Fruit fly (Drosophila melanogaster) whole organism, embryonic: ENCODE data around the gene caz.

Experiments used
- Adf1 ChIP-seq: fragments of 200-800 bp; sonication (Bioruptor generic); IDR thresholded peaks from 2 replicates; pipeline ENCODE4 v1.3.6; 2022; ENCODE audit warnings: missing biosample characterization, missing genetic modification characterization
- Aef1 ChIP-seq: fragments of 200-800 bp; sonication (Bioruptor generic); IDR thresholded peaks from 3 replicates; pipeline ENCODE4 v1.3.6; 2022; ENCODE audit warnings: missing biosample characterization, missing genetic modification characterization
- CG11085 ChIP-seq: fragments of 200-800 bp; sonication (Bioruptor generic); IDR thresholded peaks from 2 replicates; pipeline ENCODE4 v1.3.6; 2022; ENCODE audit warnings: missing biosample characterization, missing genetic modification characterization
- CG11093 ChIP-seq: fragments of 200-800 bp; sonication (Bioruptor generic); IDR thresholded peaks from 3 replicates; pipeline ENCODE4 v1.3.6; 2022; ENCODE audit warnings: missing biosample characterization, missing genetic modification characterization
- CG12071 ChIP-seq: fragments of 200-800 bp; sonication (Bioruptor generic); optimal IDR thresholded peaks from 3 replicates; lab custom pipeline; 2018; ENCODE audit warnings: missing biosample characterization, mild to moderate bottlenecking, missing genetic modification characterization
- CG12659 ChIP-seq: fragments of 200-800 bp; sonication (Bioruptor generic); optimal IDR thresholded peaks from 3 replicates; lab custom pipeline; 2017; ENCODE audit warnings: mild to moderate bottlenecking, missing biosample characterization, missing genetic modification reagents, missing genetic modification characterization
- CG14965 ChIP-seq: fragments of 200-800 bp; sonication (Bioruptor generic); optimal IDR thresholded peaks from 2 replicates; lab custom pipeline; 2016; ENCODE audit warnings: missing biosample characterization, missing genetic modification characterization, borderline replicate concordance
- CG15514 ChIP-seq: fragments of 200-800 bp; sonication (Bioruptor generic); optimal IDR thresholded peaks from 3 replicates; lab custom pipeline; 2017; ENCODE audit warnings: missing biosample characterization, missing genetic modification characterization, mild to moderate bottlenecking, moderate library complexity, missing genetic modification reagents
- CG16813 ChIP-seq: fragments of 200-800 bp; sonication (Bioruptor generic); IDR thresholded peaks from 3 replicates; pipeline ENCODE4 v1.3.6; 2022; ENCODE audit warnings: missing biosample characterization, missing genetic modification characterization; ENCODE audit not compliant: partially characterized antibody
- CG17186 ChIP-seq: fragments of 200-800 bp; sonication (Bioruptor generic); optimal IDR thresholded peaks from 3 replicates; lab custom pipeline; 2017; ENCODE audit warnings: missing biosample characterization, missing genetic modification reagents, missing genetic modification characterization
- CG17328 ChIP-seq: fragments of 200-800 bp; sonication (Bioruptor generic); IDR thresholded peaks from 2 replicates; pipeline ENCODE4 v1.3.6; 2022; ENCODE audit warnings: missing biosample characterization, missing genetic modification characterization
- CG1832 ChIP-seq: fragments of 200-800 bp; sonication (Bioruptor generic); optimal IDR thresholded peaks from 2 replicates; lab custom pipeline; 2017; ENCODE audit warnings: missing biosample characterization, mild to moderate bottlenecking, missing genetic modification characterization, inconsistent platforms
- CG33213 ChIP-seq: fragments of 200-800 bp; sonication (Bioruptor generic); optimal IDR thresholded peaks from 3 replicates; lab custom pipeline; 2016; ENCODE audit warnings: missing biosample characterization, missing genetic modification characterization
- CG3847 ChIP-seq: fragments of 200-800 bp; sonication (Bioruptor generic); IDR thresholded peaks from 2 replicates; pipeline ENCODE4 v1.3.6; 2022; ENCODE audit warnings: missing biosample characterization, missing genetic modification characterization
- CG43689 ChIP-seq: fragments of 200-800 bp; sonication (Bioruptor generic); IDR thresholded peaks from 2 replicates; pipeline ENCODE4 v1.3.6; 2022; ENCODE audit warnings: missing biosample characterization, missing genetic modification characterization
- CG4424 ChIP-seq: fragments of 200-800 bp; sonication (Bioruptor generic); optimal IDR thresholded peaks from 3 replicates; lab custom pipeline; 2016; ENCODE audit warnings: missing biosample characterization, missing genetic modification characterization
- CG4617 ChIP-seq: fragments of 200-800 bp; sonication (Bioruptor generic); optimal IDR thresholded peaks from 3 replicates; lab custom pipeline; 2016; ENCODE audit warnings: missing biosample characterization, missing genetic modification characterization, borderline replicate concordance
- CG6654 ChIP-seq: fragments of 200-800 bp; sonication (Bioruptor generic); optimal IDR thresholded peaks from 2 replicates; lab custom pipeline; 2017; ENCODE audit warnings: missing biosample characterization, mild to moderate bottlenecking, missing genetic modification characterization
- CG6791 ChIP-seq: fragments of 200-800 bp; sonication (Bioruptor generic); IDR thresholded peaks from 3 replicates; pipeline ENCODE4 v1.3.6; 2022; ENCODE audit warnings: missing biosample characterization, missing genetic modification characterization; ENCODE audit not compliant: partially characterized antibody
- CG8290 ChIP-seq, 3 experiments: fragments of 200-800 bp; sonication (Bioruptor generic); optimal IDR thresholded peaks; 2 replicates each; lab custom pipeline; 2016 to 2019; ENCODE audit warnings: missing biosample characterization in 3 of 3, missing genetic modification characterization in 3 of 3, mild to moderate bottlenecking in 2 of 3, moderate library complexity in 1 of 3
- CG8388 ChIP-seq: fragments of 200-800 bp; sonication (Bioruptor generic); optimal IDR thresholded peaks from 2 replicates; lab custom pipeline; 2019; ENCODE audit warnings: missing biosample characterization, mild to moderate bottlenecking, missing genetic modification characterization, moderate library complexity
- Doc2 ChIP-seq: fragments of 200-800 bp; sonication (Bioruptor generic); IDR thresholded peaks from 2 replicates; pipeline ENCODE4 v1.3.6; 2022; ENCODE audit warnings: missing biosample characterization, missing genetic modification characterization
- E2f2 ChIP-seq: fragments of 200-800 bp; sonication (Bioruptor generic); IDR thresholded peaks from 2 replicates; pipeline ENCODE4 v1.3.6; 2022; ENCODE audit warnings: missing biosample characterization, missing genetic modification characterization
- Elba2 ChIP-seq: fragments of 200-800 bp; sonication (Bioruptor generic); optimal IDR thresholded peaks from 3 replicates; lab custom pipeline; 2016; ENCODE audit warnings: missing biosample characterization, missing genetic modification characterization
- Fer1 ChIP-seq: fragments of 200-800 bp; sonication (Bioruptor generic); optimal IDR thresholded peaks from 2 replicates; lab custom pipeline; 2017; ENCODE audit warnings: missing biosample characterization, mild to moderate bottlenecking, missing genetic modification characterization
- Myb ChIP-seq: fragments of 200-800 bp; sonication (Bioruptor generic); optimal IDR thresholded peaks from 2 replicates; lab custom pipeline; 2016; ENCODE audit warnings: missing biosample characterization, missing genetic modification characterization
- Nf-YA ChIP-seq: fragments of 200-800 bp; sonication (Bioruptor generic); IDR thresholded peaks from 2 replicates; pipeline ENCODE4 v1.3.6; 2022; ENCODE audit warnings: missing biosample characterization, missing genetic modification characterization
- PHDP ChIP-seq: fragments of 200-800 bp; sonication (Bioruptor generic); optimal IDR thresholded peaks from 3 replicates; lab custom pipeline; 2018; ENCODE audit warnings: missing biosample characterization, mild to moderate bottlenecking, missing genetic modification characterization, moderate library complexity
- Scr ChIP-seq: fragments of 200-800 bp; sonication (Bioruptor generic); IDR thresholded peaks from 2 replicates; pipeline ENCODE4 v1.3.6; 2022; ENCODE audit warnings: missing biosample characterization, missing genetic modification characterization; ENCODE audit not compliant: partially characterized antibody
- Side ChIP-seq: fragments of 200-800 bp; sonication (Bioruptor generic); optimal IDR thresholded peaks from 2 replicates; lab custom pipeline; 2016; ENCODE audit warnings: missing biosample characterization, missing genetic modification characterization
- Spps ChIP-seq: fragments of 200-800 bp; sonication (Bioruptor generic); optimal IDR thresholded peaks from 2 replicates; lab custom pipeline; 2018; ENCODE audit warnings: missing biosample characterization, mild to moderate bottlenecking, missing genetic modification characterization
- ato ChIP-seq: fragments of 200-800 bp; sonication (Bioruptor generic); IDR thresholded peaks from 2 replicates; pipeline ENCODE4 v1.3.6; 2022; ENCODE audit warnings: missing biosample characterization, missing genetic modification characterization; ENCODE audit not compliant: partially characterized antibody
- bbx ChIP-seq: fragments of 200-800 bp; sonication (Bioruptor generic); IDR thresholded peaks from 2 replicates; pipeline ENCODE4 v1.3.6; 2022; ENCODE audit warnings: missing biosample characterization, missing genetic modification characterization; ENCODE audit not compliant: partially characterized antibody
- bcd ChIP-seq: fragments of 200-800 bp; sonication (Bioruptor generic); optimal IDR thresholded peaks from 2 replicates; lab custom pipeline; 2017; ENCODE audit warnings: missing biosample characterization, mild to moderate bottlenecking, missing genetic modification characterization
- cad ChIP-seq: fragments of >200 bp; optimal IDR thresholded peaks from 2 replicates; lab custom pipeline; 2017; ENCODE audit warnings: missing biosample characterization, missing genetic modification characterization
- chif ChIP-seq, 2 experiments: fragments of 200-800 bp; sonication (Bioruptor generic); optimal IDR thresholded peaks; 3 replicates each; lab custom pipeline; 2016; ENCODE audit warnings: missing biosample characterization in 2 of 2, missing genetic modification characterization in 2 of 2
- crc ChIP-seq: fragments of 200-800 bp; sonication (Bioruptor generic); optimal IDR thresholded peaks from 2 replicates; lab custom pipeline; 2016; ENCODE audit warnings: missing biosample characterization, missing genetic modification characterization
- disco-r ChIP-seq: fragments of 200-800 bp; sonication (Bioruptor generic); optimal IDR thresholded peaks from 2 replicates; lab custom pipeline; 2016; ENCODE audit warnings: missing biosample characterization, missing genetic modification characterization
- en ChIP-seq: fragments of 200-800 bp; sonication (Bioruptor generic); optimal IDR thresholded peaks from 2 replicates; lab custom pipeline; 2016; ENCODE audit warnings: missing biosample characterization, missing genetic modification characterization
- ftz-f1 ChIP-seq: fragments of 200-800 bp; sonication (Bioruptor generic); optimal IDR thresholded peaks from 2 replicates; lab custom pipeline; 2016; ENCODE audit warnings: missing biosample characterization, missing genetic modification characterization
- fu2 ChIP-seq: fragments of 200-800 bp; sonication (Bioruptor generic); optimal IDR thresholded peaks from 2 replicates; lab custom pipeline; 2016; ENCODE audit warnings: missing biosample characterization, missing genetic modification characterization
- grn ChIP-seq: fragments of 200-800 bp; sonication (Bioruptor generic); optimal IDR thresholded peaks from 3 replicates; lab custom pipeline; 2017; ENCODE audit warnings: missing biosample characterization, missing genetic modification characterization
- hbn ChIP-seq: fragments of 200-800 bp; sonication (Bioruptor generic); IDR thresholded peaks from 2 replicates; pipeline ENCODE4 v1.3.6; 2022; ENCODE audit warnings: missing biosample characterization, missing genetic modification characterization; ENCODE audit not compliant: partially characterized antibody
- insv ChIP-seq, 2 experiments: fragments of 200-800 bp; sonication (Bioruptor generic); optimal IDR thresholded peaks; 3 replicates each; lab custom pipeline; 2016 to 2018; ENCODE audit warnings: missing biosample characterization in 2 of 2, missing genetic modification characterization in 2 of 2
- jing ChIP-seq: fragments of 200-800 bp; sonication (Bioruptor generic); optimal IDR thresholded peaks from 2 replicates; lab custom pipeline; 2018; ENCODE audit warnings: missing biosample characterization, mild to moderate bottlenecking, missing genetic modification characterization
- pzg ChIP-seq: fragments of 200-800 bp; sonication (Bioruptor generic); optimal IDR thresholded peaks from 3 replicates; lab custom pipeline; 2018; ENCODE audit warnings: missing biosample characterization, mild to moderate bottlenecking, missing genetic modification characterization, moderate library complexity
- row ChIP-seq: fragments of 200-800 bp; sonication (Bioruptor generic); IDR thresholded peaks from 3 replicates; pipeline ENCODE4 v1.3.6; 2022; ENCODE audit warnings: missing biosample characterization, missing genetic modification characterization
- sna ChIP-seq: fragments of 200-800 bp; sonication (Bioruptor generic); IDR thresholded peaks from 2 replicates; pipeline ENCODE4 v1.3.6; 2022; ENCODE audit warnings: missing biosample characterization, missing genetic modification characterization; ENCODE audit not compliant: partially characterized antibody
- stc ChIP-seq: fragments of 200-800 bp; sonication (Bioruptor generic); IDR thresholded peaks from 2 replicates; pipeline ENCODE4 v1.3.6; 2022; ENCODE audit warnings: missing biosample characterization, missing genetic modification characterization
- zen ChIP-seq: fragments of 200-800 bp; sonication (Bioruptor generic); optimal IDR thresholded peaks from 3 replicates; lab custom pipeline; 2018; ENCODE audit warnings: missing biosample characterization, mild to moderate bottlenecking, missing genetic modification characterization, moderate library complexity

Gene caz

dm6 chrX:16323063-16323462 lies 34.5 kb downstream of the caz start, which contains the start of the genes CG9917 and CG32579 (continued):
- TF ChIP-seq Myb (GFP tag; lab: Kevin White, UChicago) (peak; percentile 0), CG15514 (GFP tag; lab: Kevin White, UChicago) (peak; percentile 99), en (GFP tag; lab: Kevin White, UChicago) (no peak), ftz-f1 (GFP tag; lab: Kevin White, UChicago) (peak; percentile 56), PHDP (tag; lab: Kevin White, UChicago) (no peak), Doc2 (no peak), CG6654 (GFP tag; lab: Kevin White, UChicago) (no peak), CG17186 (GFP tag; lab: Kevin White, UChicago) (peak; percentile 20), Scr (GFP tag; lab: Robert Waterston, UW) (peak; percentile 78), grn (GFP tag; lab: Kevin White, UChicago) (peak; percentile 7), Nf-YA (GFP tag; lab: Robert Waterston, UW) (no peak), CG16813 (GFP tag; lab: Robert Waterston, UW) (peak; percentile 80), pzg (GFP tag; lab: Kevin White, UChicago) (peak; percentile 67), CG6791 (GFP tag; lab: Robert Waterston, UW) (peak; percentile 86), CG17328 (peak; percentile 31; the same call in 1 of the 2 replicates), CG1832 (GFP tag; lab: Kevin White, UChicago) (no peak), bbx (GFP tag; lab: Robert Waterston, UW) (peak; percentile 90), sna (GFP tag; lab: Robert Waterston, UW) (peak; percentile 63), CG33213 (peak; percentile 18), jing (GFP tag; lab: Kevin White, UChicago) (no peak), ato (peak; percentile 81), bcd (GFP tag; lab: Kevin White, UChicago) (no peak), row (peak; percentile 47; the same call in 1 of the 3 replicates), CG14965 (GFP tag; lab: Kevin White, UChicago) (no peak), CG8388 (GFP tag; lab: Kevin White, UChicago) (no peak), cad (GFP tag; lab: Kevin White, UChicago) (no peak), zen (tag; lab: Kevin White, UChicago) (peak; percentile 23), Fer1 (GFP tag; lab: Kevin White, UChicago) (peak; percentile 13), Spps (tag; lab: Kevin White, UChicago) (no peak), Side (GFP tag; lab: Kevin White, UChicago) (no peak), fu2 (GFP tag; lab: Kevin White, UChicago) (no peak), insv (GFP tag; optimal IDR thresholded peaks at IDR 0.05; lab: Kevin White, UChicago) (peak; percentile 86 to 97), disco-r (GFP tag; lab: Kevin White, UChicago) (no peak), CG12659 (GFP tag; lab: Kevin White, UChicago) (peak; percentile 56), CG3847 (GFP tag; lab: Robert Waterston, UW) (0 out of 2 replicates have a peak, but pooled peaks have one; percentile 19), Elba2 (GFP tag; lab: Kevin White, UChicago) (peak; percentile 97), CG4617 (GFP tag; lab: Kevin White, UChicago) (peak; percentile 28), CG4424 (GFP tag; lab: Kevin White, UChicago) (no peak), CG12071 (GFP tag; lab: Kevin White, UChicago) (no peak), CG43689 (GFP tag; lab: Robert Waterston, UW) (no peak), chif (GFP tag; optimal IDR thresholded peaks at IDR 0.05; lab: Kevin White, UChicago) (no peak), hbn (GFP tag; lab: Robert Waterston, UW) (peak; percentile 76), stc (GFP tag; lab: Robert Waterston, UW) (no peak), CG8290 (GFP tag; optimal IDR thresholded peaks at IDR 0.05; lab: Kevin White, UChicago) (no peak), CG8290 (tag; optimal IDR thresholded peaks at IDR 0.05; lab: Kevin White, UChicago) (no peak), crc (no peak), E2f2 (peak; percentile 66), CG11093 (no peak), CG11085 (GFP tag; lab: Robert Waterston, UW) (no peak), Aef1 (GFP tag; lab: Robert Waterston, UW) (no peak), Adf1 (peak; percentile 15; the same call in 1 of the 2 replicates)
